Fruit fly (Drosophila melanogaster): ENCODE results near the gene CG33640.

- TF ChIP-seq Hnf4 (GFP tag; optimal IDR thresholded peaks at IDR 0.05) (no peak), dmrt93B (GFP tag; optimal IDR thresholded peaks at IDR 0.05) (no peak), HLH106 (tag; optimal IDR thresholded peaks at IDR 0.05) (no peak), dsf (GFP tag; optimal IDR thresholded peaks at IDR 0.05; ENCODE audit: borderline replicate concordance) (no peak)
Observed at dm6 chr2L:13570016-13570415, 42.4 kb downstream of the CG33640 start.

All from whole organism, wandering third instar larva.